Fruit fly (Drosophila melanogaster) whole organism, embryonic: Measurements from ENCODE around the gene CG43796.
A peak's percentile ranks its signal among the peaks of the same experiment; 100 is the strongest.

Source experiments
- ATbp ChIP-seq: fragments of 200-800 bp; sonication (Bioruptor generic); optimal IDR thresholded peaks from 2 replicates; lab custom pipeline; 2017; ENCODE audit warnings: missing biosample characterization, mild to moderate bottlenecking, missing genetic modification characterization, missing genetic modification reagents
- Adf1 ChIP-seq: fragments of 200-800 bp; sonication (Bioruptor generic); IDR thresholded peaks from 2 replicates; pipeline ENCODE4 v1.3.6; 2022; ENCODE audit warnings: missing biosample characterization, missing genetic modification characterization
- B-H2 ChIP-seq: fragments of 200-800 bp; sonication (Bioruptor generic); optimal IDR thresholded peaks from 2 replicates; lab custom pipeline; 2018; ENCODE audit warnings: missing biosample characterization, mild to moderate bottlenecking, missing genetic modification characterization
- Bgb ChIP-seq: fragments of 200-800 bp; sonication (Bioruptor generic); IDR thresholded peaks from 2 replicates; pipeline ENCODE4 v1.3.6; 2022; ENCODE audit warnings: missing biosample characterization, missing genetic modification characterization; ENCODE audit not compliant: partially characterized antibody
- CG10321 ChIP-seq: fragments of 200-800 bp; sonication (Bioruptor generic); IDR thresholded peaks from 2 replicates; pipeline ENCODE4 v1.3.6; 2022; ENCODE audit warnings: missing biosample characterization, missing genetic modification characterization
- CG10959 ChIP-seq: fragments of 200-800 bp; sonication (Bioruptor generic); IDR thresholded peaks from 2 replicates; pipeline ENCODE4 v1.3.6; 2022; ENCODE audit warnings: missing biosample characterization, missing genetic modification characterization
- CG11093 ChIP-seq: fragments of 200-800 bp; sonication (Bioruptor generic); IDR thresholded peaks from 3 replicates; pipeline ENCODE4 v1.3.6; 2022; ENCODE audit warnings: missing biosample characterization, missing genetic modification characterization
- CG12769 ChIP-seq: fragments of 200-800 bp; sonication (Bioruptor generic); optimal IDR thresholded peaks from 2 replicates; lab custom pipeline; 2019; ENCODE audit warnings: missing biosample characterization, mild to moderate bottlenecking, missing genetic modification characterization, moderate library complexity
- CG13296 ChIP-seq: fragments of 200-800 bp; sonication (Bioruptor generic); optimal IDR thresholded peaks from 3 replicates; lab custom pipeline; 2018; ENCODE audit warnings: missing biosample characterization, mild to moderate bottlenecking, missing genetic modification characterization
- CG1602 ChIP-seq: fragments of 200-800 bp; sonication (Bioruptor generic); optimal IDR thresholded peaks from 3 replicates; lab custom pipeline; 2016; ENCODE audit warnings: missing biosample characterization, missing genetic modification characterization
- CG1647 ChIP-seq: fragments of 200-800 bp; sonication (Bioruptor generic); optimal IDR thresholded peaks from 3 replicates; lab custom pipeline; 2016; ENCODE audit warnings: missing biosample characterization, missing genetic modification characterization
- CG18262 ChIP-seq: fragments of 200-800 bp; optimal IDR thresholded peaks from 3 replicates; lab custom pipeline; 2019; ENCODE audit warnings: missing biosample characterization, mild to moderate bottlenecking, missing genetic modification characterization, moderate library complexity
- CG18476 ChIP-seq: fragments of 200-800 bp; sonication (Bioruptor generic); optimal IDR thresholded peaks from 2 replicates; lab custom pipeline; 2016; ENCODE audit warnings: missing biosample characterization, mild to moderate bottlenecking, missing genetic modification characterization
- CG2116 ChIP-seq: fragments of 200-800 bp; sonication (Bioruptor generic); optimal IDR thresholded peaks from 3 replicates; lab custom pipeline; 2018; ENCODE audit warnings: missing biosample characterization, mild to moderate bottlenecking, missing genetic modification characterization
- CG3163 ChIP-seq: fragments of 200-800 bp; sonication (Bioruptor generic); optimal IDR thresholded peaks from 3 replicates; lab custom pipeline; 2016; ENCODE audit warnings: missing biosample characterization, missing genetic modification characterization
- CG32767 ChIP-seq: fragments of 200-800 bp; sonication (Bioruptor generic); IDR thresholded peaks from 2 replicates; pipeline ENCODE4 v1.3.6; 2022; ENCODE audit warnings: missing biosample characterization, missing genetic modification characterization
- CG4404 ChIP-seq: fragments of 200-800 bp; sonication (Bioruptor generic); IDR thresholded peaks from 2 replicates; pipeline ENCODE4 v1.3.6; 2022; ENCODE audit warnings: missing biosample characterization, missing genetic modification characterization
- CG4424 ChIP-seq: fragments of 200-800 bp; sonication (Bioruptor generic); optimal IDR thresholded peaks from 3 replicates; lab custom pipeline; 2016; ENCODE audit warnings: missing biosample characterization, missing genetic modification characterization
- CG6689 ChIP-seq: fragments of 200-800 bp; sonication (Bioruptor generic); IDR thresholded peaks from 2 replicates; pipeline ENCODE4 v1.3.6; 2022; ENCODE audit warnings: missing biosample characterization, missing genetic modification characterization
- CG7372 ChIP-seq: fragments of 200-800 bp; sonication (Bioruptor generic); IDR thresholded peaks from 2 replicates; pipeline ENCODE4 v1.3.6; 2022; ENCODE audit warnings: missing biosample characterization, missing genetic modification characterization
- CG7556 ChIP-seq: fragments of 200-800 bp; sonication (Bioruptor generic); optimal IDR thresholded peaks from 2 replicates; lab custom pipeline; 2017; ENCODE audit warnings: missing biosample characterization, mild to moderate bottlenecking, missing genetic modification characterization
- CG9797 ChIP-seq: fragments of 200-800 bp; sonication (Bioruptor generic); optimal IDR thresholded peaks from 3 replicates; lab custom pipeline; 2018; ENCODE audit warnings: missing biosample characterization, mild to moderate bottlenecking, missing genetic modification characterization
- CG9876 ChIP-seq: fragments of 200-800 bp; sonication (Bioruptor generic); optimal IDR thresholded peaks from 2 replicates; lab custom pipeline; 2016; ENCODE audit warnings: missing biosample characterization, missing genetic modification characterization
- D19B ChIP-seq: fragments of 200-800 bp; sonication (Bioruptor generic); optimal IDR thresholded peaks from 2 replicates; lab custom pipeline; 2017; ENCODE audit warnings: missing biosample characterization, mild to moderate bottlenecking, missing genetic modification characterization
- Eip74EF ChIP-seq, 2 experiments: fragments of 200-800 bp in 1 of 2; fragments of >200 bp in 1 of 2; sonication (Bioruptor generic) in 1 of 2; optimal IDR thresholded peaks; 2 replicates each; lab custom pipeline; 2017 to 2019; ENCODE audit warnings: missing biosample characterization in 2 of 2, missing genetic modification characterization in 2 of 2, mild to moderate bottlenecking in 1 of 2, moderate library complexity in 1 of 2
- HLH3B ChIP-seq: fragments of 200-800 bp; sonication (Bioruptor generic); IDR thresholded peaks from 2 replicates; pipeline ENCODE4 v1.3.6; 2022; ENCODE audit warnings: missing biosample characterization, missing genetic modification characterization
- Hmr ChIP-seq: fragments of 200-800 bp; sonication (Bioruptor generic); optimal IDR thresholded peaks from 3 replicates; lab custom pipeline; 2017; ENCODE audit warnings: mild to moderate bottlenecking, missing biosample characterization, missing genetic modification reagents, missing genetic modification characterization
- Hr3 ChIP-seq: fragments of 200-800 bp; sonication (Bioruptor generic); optimal IDR thresholded peaks from 3 replicates; lab custom pipeline; 2016; ENCODE audit warnings: missing biosample characterization, missing genetic modification characterization
- Lhr ChIP-seq: fragments of 200-800 bp; sonication (Bioruptor generic); optimal IDR thresholded peaks from 3 replicates; lab custom pipeline; 2017; ENCODE audit warnings: mild to moderate bottlenecking, missing biosample characterization, missing genetic modification reagents, missing genetic modification characterization
- MBD-R2 ChIP-seq: fragments of 200-800 bp; sonication (Bioruptor generic); IDR thresholded peaks from 2 replicates; pipeline ENCODE4 v1.3.6; 2022; ENCODE audit warnings: missing biosample characterization, missing genetic modification characterization
- NC2α ChIP-seq: fragments of 200-800 bp; sonication (Bioruptor generic); optimal IDR thresholded peaks from 2 replicates; lab custom pipeline; 2016; ENCODE audit warnings: missing biosample characterization, missing genetic modification characterization
- Sry-δ ChIP-seq: fragments of 200-800 bp; sonication (Bioruptor generic); optimal IDR thresholded peaks from 2 replicates; lab custom pipeline; 2016; ENCODE audit warnings: missing biosample characterization, missing genetic modification characterization
- Xbp1 ChIP-seq: fragments of 200-800 bp; sonication (Bioruptor generic); optimal IDR thresholded peaks from 3 replicates; lab custom pipeline; 2016; ENCODE audit warnings: missing biosample characterization, mild to moderate bottlenecking, missing genetic modification characterization
- amos ChIP-seq: fragments of 200-800 bp; sonication (Bioruptor generic); IDR thresholded peaks from 2 replicates; pipeline ENCODE4 v1.3.6; 2022; ENCODE audit warnings: missing biosample characterization, missing genetic modification characterization; ENCODE audit not compliant: partially characterized antibody
- bsh ChIP-seq, 2 experiments: fragments of 200-800 bp; sonication (Bioruptor generic); optimal IDR thresholded peaks; 2 replicates each; lab custom pipeline; 2017 to 2018; ENCODE audit warnings: mild to moderate bottlenecking in 2 of 2, missing biosample characterization in 2 of 2, missing genetic modification characterization in 2 of 2, moderate library complexity in 1 of 2
- crc ChIP-seq: fragments of 200-800 bp; sonication (Bioruptor generic); optimal IDR thresholded peaks from 2 replicates; lab custom pipeline; 2016; ENCODE audit warnings: missing biosample characterization, missing genetic modification characterization
- dimm ChIP-seq: fragments of 200-800 bp; sonication (Bioruptor generic); IDR thresholded peaks from 2 replicates; pipeline ENCODE4 v1.3.6; 2022; ENCODE audit warnings: missing biosample characterization, missing genetic modification characterization
- emc ChIP-seq: fragments of 200-800 bp; sonication (Bioruptor generic); optimal IDR thresholded peaks from 2 replicates; lab custom pipeline; 2016; ENCODE audit warnings: missing biosample characterization, missing genetic modification characterization
- fru ChIP-seq: fragments of >200 bp; optimal IDR thresholded peaks from 2 replicates; lab custom pipeline; 2017
- h ChIP-seq: fragments of >200 bp; optimal IDR thresholded peaks from 2 replicates; lab custom pipeline; 2017
- her ChIP-seq: fragments of 200-800 bp; sonication (Bioruptor generic); optimal IDR thresholded peaks from 2 replicates; lab custom pipeline; 2016; ENCODE audit warnings: missing biosample characterization, missing genetic modification characterization
- jigr1 ChIP-seq: fragments of 200-800 bp; sonication (Bioruptor generic); IDR thresholded peaks from 3 replicates; pipeline ENCODE4 v1.3.6; 2022; ENCODE audit warnings: missing biosample characterization, missing genetic modification characterization
- knrl ChIP-seq: fragments of 200-800 bp; sonication (Bioruptor generic); IDR thresholded peaks from 3 replicates; pipeline ENCODE4 v1.3.6; 2022; ENCODE audit warnings: missing biosample characterization, missing genetic modification characterization; ENCODE audit not compliant: partially characterized antibody
- lilli ChIP-seq: fragments of 200-800 bp; sonication (Bioruptor generic); optimal IDR thresholded peaks from 3 replicates; lab custom pipeline; 2016; ENCODE audit warnings: missing biosample characterization, missing genetic modification characterization
- lola ChIP-seq, 3 experiments: fragments of >200 bp in 2 of 3; fragments of 200-800 bp in 1 of 3; sonication (Bioruptor generic) in 1 of 3; optimal IDR thresholded peaks; 2 replicates each; lab custom pipeline; 2017 to 2019; ENCODE audit warnings: missing biosample characterization in 3 of 3, missing genetic modification characterization in 3 of 3, mild to moderate bottlenecking in 1 of 3, moderate library complexity in 1 of 3
- nerfin-1 ChIP-seq: fragments of 200-800 bp; sonication (Bioruptor generic); optimal IDR thresholded peaks from 3 replicates; lab custom pipeline; 2019; ENCODE audit warnings: missing biosample characterization, mild to moderate bottlenecking, missing genetic modification characterization, moderate library complexity
- odd ChIP-seq: fragments of 200-800 bp; sonication (Bioruptor generic); optimal IDR thresholded peaks from 2 replicates; lab custom pipeline; 2017; ENCODE audit warnings: missing biosample characterization, mild to moderate bottlenecking, missing genetic modification characterization
- repo ChIP-seq: fragments of 200-800 bp; sonication (Bioruptor generic); optimal IDR thresholded peaks from 2 replicates; lab custom pipeline; 2016; ENCODE audit warnings: missing biosample characterization, missing genetic modification characterization
- sens-2 ChIP-seq: fragments of 200-800 bp; sonication (Bioruptor generic); IDR thresholded peaks from 2 replicates; pipeline ENCODE4 v1.3.6; 2022; ENCODE audit warnings: missing biosample characterization, missing genetic modification characterization
- so ChIP-seq: fragments of 200-800 bp; sonication (Bioruptor generic); IDR thresholded peaks from 3 replicates; pipeline ENCODE4 v1.3.6; 2022; ENCODE audit warnings: missing biosample characterization, missing genetic modification characterization
- tgo ChIP-seq: fragments of 200-800 bp; sonication (Bioruptor generic); IDR thresholded peaks from 3 replicates; pipeline ENCODE4 v1.3.6; 2022; ENCODE audit warnings: missing biosample characterization, missing genetic modification characterization

CG43796 gene

dm6 chr2L:8514748-8515147 is 32.6 kb downstream of the CG43796 start, which contains the start of the genes CG13097 and PIG-U (continued):
- TF ChIP-seq lilli (peak; percentile 95), so (GFP tag; lab: Robert Waterston, UW) (peak; percentile 71; the same call in 2 of the 3 replicates), CG18476 (GFP tag; lab: Kevin White, UChicago) (peak; percentile 86), CG6689 (GFP tag; lab: Robert Waterston, UW) (peak; percentile 78), CG10321 (GFP tag; lab: Robert Waterston, UW) (peak; percentile 40; the same call in 1 of the 2 replicates), nerfin-1 (tag; lab: Kevin White, UChicago) (peak; percentile 75), CG9797 (GFP tag; lab: Kevin White, UChicago) (peak; percentile 43), CG3163 (GFP tag; lab: Kevin White, UChicago) (peak; percentile 36), Sry-δ (GFP tag; lab: Kevin White, UChicago) (peak; percentile 97), CG4404 (GFP tag; lab: Robert Waterston, UW) (peak; percentile 68), MBD-R2 (peak; percentile 91; the same call in 1 of the 2 replicates), h (lab: Kevin White, UChicago) (no peak), B-H2 (GFP tag; lab: Kevin White, UChicago) (peak; percentile 85), Lhr (peak; percentile 62), tgo (GFP tag; lab: Robert Waterston, UW) (peak; percentile 83), NC2α (GFP tag; lab: Kevin White, UChicago) (no peak), Hr3 (peak; percentile 77), lola (GFP tag; optimal IDR thresholded peaks at IDR 0.05; lab: Kevin White, UChicago) (peak in 1 of 3 experiments; percentile 79), CG1647 (GFP tag; lab: Kevin White, UChicago) (peak; percentile 84), fru (lab: Kevin White, UChicago) (no peak), odd (GFP tag; lab: Kevin White, UChicago) (peak; percentile 33), Bgb (GFP tag; lab: Robert Waterston, UW) (peak; percentile 85), CG7372 (GFP tag; lab: Robert Waterston, UW) (peak; percentile 81), CG4424 (GFP tag; lab: Kevin White, UChicago) (peak; percentile 87), Hmr (no peak), ATbp (GFP tag; lab: Kevin White, UChicago) (no peak), CG13296 (peak; percentile 80), D19B (GFP tag; lab: Kevin White, UChicago) (peak; percentile 46), knrl (GFP tag; lab: Robert Waterston, UW) (peak; percentile 95), HLH3B (GFP tag; lab: Robert Waterston, UW) (peak; percentile 67; the same call in 1 of the 2 replicates), jigr1 (GFP tag; lab: Robert Waterston, UW) (no peak), CG2116 (GFP tag; lab: Kevin White, UChicago) (peak; percentile 92), CG9876 (GFP tag; lab: Kevin White, UChicago) (peak; percentile 35), CG12769 (tag; lab: Kevin White, UChicago) (peak; percentile 24), CG18262 (tag; lab: Kevin White, UChicago) (peak; percentile 75), Adf1 (GFP tag; lab: Robert Waterston, UW) (peak; percentile 49), emc (GFP tag; lab: Kevin White, UChicago) (no peak), CG32767 (peak; percentile 57; the same call in 1 of the 2 replicates), repo (GFP tag; lab: Kevin White, UChicago) (peak; percentile 25), CG11093 (GFP tag; lab: Robert Waterston, UW) (no peak), Xbp1 (GFP tag; lab: Kevin White, UChicago) (peak; percentile 87), amos (GFP tag; lab: Robert Waterston, UW) (peak; percentile 85), CG7556 (GFP tag; lab: Kevin White, UChicago) (peak; percentile 70), her (GFP tag; lab: Kevin White, UChicago) (no peak), CG1602 (peak; percentile 82), crc (GFP tag; lab: Kevin White, UChicago) (peak; percentile 44), Eip74EF (GFP tag; optimal IDR thresholded peaks at IDR 0.05; lab: Kevin White, UChicago) (no peak), CG10959 (GFP tag; lab: Robert Waterston, UW) (peak; percentile 58; the same call in 1 of the 2 replicates), dimm (GFP tag; lab: Robert Waterston, UW) (peak; percentile 46; the same call in 1 of the 2 replicates), bsh (GFP tag; optimal IDR thresholded peaks at IDR 0.05; lab: Kevin White, UChicago) (peak in 1 of 2 experiments; percentile 79), sens-2 (GFP tag; lab: Robert Waterston, UW) (0 out of 2 replicates have a peak, but pooled peaks have one; percentile 36)
